Worm (Caenorhabditis elegans) whole organism, L2 larva: ENCODE measurements around the gene T07A5.1.

Experiments
- C34F6.9 ChIP-seq: fragments of 150-350 bp; optimal IDR thresholded peaks from 2 replicates; lab custom pipeline; 2014; ENCODE audit warnings: missing biosample characterization, missing genetic modification characterization
- F13H6.1 ChIP-seq: sonication (generic microtip); optimal IDR thresholded peaks from 2 replicates; lab custom pipeline; 2016; ENCODE audit warnings: missing genetic modification characterization, missing compliant biosample characterization
- R02D3.7 ChIP-seq: fragments of 150-350 bp; optimal IDR thresholded peaks from 2 replicates; lab custom pipeline; 2014; ENCODE audit warnings: missing biosample characterization, missing genetic modification characterization
- Y55F3AM.14 ChIP-seq: fragments of 200-800 bp; sonication (Bioruptor generic); optimal IDR thresholded peaks from 2 replicates; lab custom pipeline; 2018; ENCODE audit warnings: mild to moderate bottlenecking, missing genetic modification characterization, missing compliant biosample characterization
- ZK546.5 ChIP-seq: sonication (generic microtip); optimal IDR thresholded peaks from 2 replicates; lab custom pipeline; 2017; ENCODE audit warnings: missing biosample characterization, missing genetic modification characterization
- alr-1 ChIP-seq: fragments of 150-350 bp; optimal IDR thresholded peaks from 2 replicates; lab custom pipeline; 2014; ENCODE audit warnings: missing biosample characterization, missing genetic modification characterization
- aly-2 ChIP-seq: fragments of 150-350 bp; optimal IDR thresholded peaks from 2 replicates; lab custom pipeline; 2014; ENCODE audit warnings: missing biosample characterization, missing genetic modification characterization
- ama-1 ChIP-seq: fragments of 150-350 bp; optimal IDR thresholded peaks from 2 replicates; lab custom pipeline; 2018; ENCODE audit warnings: inconsistent platforms
- blmp-1 ChIP-seq: sonication (generic microtip); optimal IDR thresholded peaks from 2 replicates; lab custom pipeline; 2017; ENCODE audit warnings: missing genetic modification characterization, mild to moderate bottlenecking, missing compliant biosample characterization, antibody characterized with exemption, moderate library complexity; ENCODE audit not compliant: insufficient read depth
- ceh-16 ChIP-seq: fragments of 150-350 bp; optimal IDR thresholded peaks from 2 replicates; lab custom pipeline; 2014; ENCODE audit warnings: missing biosample characterization, missing genetic modification characterization
- ceh-82 ChIP-seq: fragments of 150-350 bp; optimal IDR thresholded peaks from 2 replicates; lab custom pipeline; 2014; ENCODE audit warnings: missing biosample characterization, missing genetic modification characterization
- dmd-4 ChIP-seq: sonication (generic microtip); optimal IDR thresholded peaks from 2 replicates; lab custom pipeline; 2017; ENCODE audit warnings: missing biosample characterization, missing genetic modification characterization
- egl-27 ChIP-seq: sonication (generic microtip); optimal IDR thresholded peaks from 3 replicates; lab custom pipeline; 2017; ENCODE audit warnings: missing biosample characterization, missing genetic modification reagents, missing genetic modification characterization
- elt-1 ChIP-seq: fragments of 150-350 bp; optimal IDR thresholded peaks from 2 replicates; lab custom pipeline; 2014; ENCODE audit warnings: missing biosample characterization, missing genetic modification characterization
- elt-3 ChIP-seq: sonication (generic microtip); optimal IDR thresholded peaks from 2 replicates; lab custom pipeline; 2017; ENCODE audit warnings: missing biosample characterization, missing genetic modification characterization
- fos-1 ChIP-seq: fragments of 150-350 bp; optimal IDR thresholded peaks from 2 replicates; lab custom pipeline; 2014; ENCODE audit warnings: missing biosample characterization, missing genetic modification characterization
- gmeb-1 ChIP-seq: fragments of 150-350 bp; optimal IDR thresholded peaks from 2 replicates; lab custom pipeline; 2014; ENCODE audit warnings: missing biosample characterization, missing genetic modification characterization
- lin-13 ChIP-seq: fragments of 150-350 bp; optimal IDR thresholded peaks from 2 replicates; lab custom pipeline; 2014; ENCODE audit warnings: missing biosample characterization, missing genetic modification reagents, missing genetic modification characterization
- lin-39 ChIP-seq: fragments of 150-350 bp; optimal IDR thresholded peaks from 2 replicates; lab custom pipeline; 2014; ENCODE audit warnings: missing biosample characterization, missing genetic modification reagents, missing genetic modification characterization
- lsy-2 ChIP-seq, 2 experiments: fragments of 150-350 bp in 1 of 2; sonication (generic microtip) in 1 of 2; optimal IDR thresholded peaks; 2 replicates each; lab custom pipeline; 2014 to 2017; ENCODE audit warnings: missing biosample characterization in 2 of 2, missing genetic modification characterization in 2 of 2
- mab-5 ChIP-seq: fragments of 150-350 bp; optimal IDR thresholded peaks from 2 replicates; lab custom pipeline; 2014; ENCODE audit warnings: missing biosample characterization, missing genetic modification characterization
- mbf-1 ChIP-seq: sonication (generic microtip); optimal IDR thresholded peaks from 2 replicates; lab custom pipeline; 2017; ENCODE audit warnings: missing biosample characterization, missing genetic modification characterization
- mdl-1 ChIP-seq, 2 experiments: fragments of 150-350 bp in 1 of 2; sonication (generic microtip) in 1 of 2; optimal IDR thresholded peaks; 2 replicates each; lab custom pipeline; 2017; ENCODE audit warnings: missing biosample characterization in 2 of 2, missing genetic modification characterization in 2 of 2
- nhr-11 ChIP-seq: fragments of 150-350 bp; optimal IDR thresholded peaks from 2 replicates; lab custom pipeline; 2014; ENCODE audit warnings: missing biosample characterization, missing genetic modification characterization
- nhr-129 ChIP-seq: fragments of 150-350 bp; optimal IDR thresholded peaks from 2 replicates; lab custom pipeline; 2014; ENCODE audit warnings: missing biosample characterization, missing genetic modification characterization
- nhr-21 ChIP-seq: fragments of 150-350 bp; optimal IDR thresholded peaks from 2 replicates; lab custom pipeline; 2014; ENCODE audit warnings: missing biosample characterization, missing genetic modification characterization
- nhr-23 ChIP-seq: fragments of 150-350 bp; optimal IDR thresholded peaks from 2 replicates; lab custom pipeline; 2014; ENCODE audit warnings: missing biosample characterization, missing genetic modification reagents, missing genetic modification characterization
- nhr-237 ChIP-seq: fragments of 150-350 bp; optimal IDR thresholded peaks from 2 replicates; lab custom pipeline; 2014; ENCODE audit warnings: missing biosample characterization, missing genetic modification characterization
- nhr-25 ChIP-seq: fragments of 150-350 bp; sonication (generic microtip); optimal IDR thresholded peaks from 3 replicates; lab custom pipeline; 2014; ENCODE audit warnings: missing biosample characterization, missing genetic modification characterization
- nhr-6 ChIP-seq: fragments of 150-350 bp; optimal IDR thresholded peaks from 2 replicates; lab custom pipeline; 2014; ENCODE audit warnings: missing biosample characterization, missing genetic modification characterization
- nhr-77 ChIP-seq: fragments of 150-350 bp; optimal IDR thresholded peaks from 2 replicates; lab custom pipeline; 2014; ENCODE audit warnings: missing biosample characterization, missing genetic modification characterization
- peb-1 ChIP-seq: fragments of 150-350 bp; optimal IDR thresholded peaks from 2 replicates; lab custom pipeline; 2014; ENCODE audit warnings: missing biosample characterization, missing genetic modification characterization
- sem-4 ChIP-seq: fragments of 150-350 bp; optimal IDR thresholded peaks from 2 replicates; lab custom pipeline; 2014; ENCODE audit warnings: missing biosample characterization, missing genetic modification reagents, missing genetic modification characterization
- skn-1 ChIP-seq: sonication (generic microtip); optimal IDR thresholded peaks from 2 replicates; lab custom pipeline; 2017; ENCODE audit warnings: missing biosample characterization, missing genetic modification characterization
- sma-3 ChIP-seq: sonication (generic microtip); optimal IDR thresholded peaks from 2 replicates; lab custom pipeline; 2016; ENCODE audit warnings: missing genetic modification reagents, missing genetic modification characterization, missing compliant biosample characterization
- sma-9 ChIP-seq, 2 experiments: fragments of 150-350 bp in 1 of 2; sonication (generic microtip) in 1 of 2; optimal IDR thresholded peaks; 2 replicates each; lab custom pipeline; 2014 to 2016; ENCODE audit warnings: missing genetic modification characterization in 2 of 2, mild to moderate bottlenecking in 1 of 2, missing biosample characterization in 1 of 2, missing compliant biosample characterization in 1 of 2, missing genetic modification reagents in 1 of 2, moderate library complexity in 1 of 2
- snpc-4 ChIP-seq: fragments of 150-350 bp; optimal IDR thresholded peaks from 2 replicates; lab custom pipeline; 2014; ENCODE audit warnings: missing biosample characterization, missing genetic modification characterization
- unc-39 ChIP-seq: fragments of 150-350 bp; optimal IDR thresholded peaks from 2 replicates; lab custom pipeline; 2014; ENCODE audit warnings: missing biosample characterization, missing genetic modification characterization
- unc-55 ChIP-seq: fragments of 150-350 bp; sonication (generic microtip); optimal IDR thresholded peaks from 3 replicates; lab custom pipeline; 2014; ENCODE audit warnings: missing biosample characterization, missing genetic modification reagents, missing genetic modification characterization
- unc-62 ChIP-seq: fragments of 150-350 bp; optimal IDR thresholded peaks from 2 replicates; lab custom pipeline; 2014; ENCODE audit warnings: missing biosample characterization, missing genetic modification reagents, missing genetic modification characterization
- zag-1 ChIP-seq: fragments of 150-350 bp; optimal IDR thresholded peaks from 2 replicates; lab custom pipeline; 2014; ENCODE audit warnings: missing biosample characterization, missing genetic modification characterization
- ztf-11 ChIP-seq: sonication (generic microtip); optimal IDR thresholded peaks from 2 replicates; lab custom pipeline; 2017; ENCODE audit warnings: missing biosample characterization, missing genetic modification characterization
- ztf-4 ChIP-seq: fragments of 150-350 bp; optimal IDR thresholded peaks from 2 replicates; lab custom pipeline; 2014; ENCODE audit warnings: missing biosample characterization, missing genetic modification characterization

T07A5.1 gene

DNA sequence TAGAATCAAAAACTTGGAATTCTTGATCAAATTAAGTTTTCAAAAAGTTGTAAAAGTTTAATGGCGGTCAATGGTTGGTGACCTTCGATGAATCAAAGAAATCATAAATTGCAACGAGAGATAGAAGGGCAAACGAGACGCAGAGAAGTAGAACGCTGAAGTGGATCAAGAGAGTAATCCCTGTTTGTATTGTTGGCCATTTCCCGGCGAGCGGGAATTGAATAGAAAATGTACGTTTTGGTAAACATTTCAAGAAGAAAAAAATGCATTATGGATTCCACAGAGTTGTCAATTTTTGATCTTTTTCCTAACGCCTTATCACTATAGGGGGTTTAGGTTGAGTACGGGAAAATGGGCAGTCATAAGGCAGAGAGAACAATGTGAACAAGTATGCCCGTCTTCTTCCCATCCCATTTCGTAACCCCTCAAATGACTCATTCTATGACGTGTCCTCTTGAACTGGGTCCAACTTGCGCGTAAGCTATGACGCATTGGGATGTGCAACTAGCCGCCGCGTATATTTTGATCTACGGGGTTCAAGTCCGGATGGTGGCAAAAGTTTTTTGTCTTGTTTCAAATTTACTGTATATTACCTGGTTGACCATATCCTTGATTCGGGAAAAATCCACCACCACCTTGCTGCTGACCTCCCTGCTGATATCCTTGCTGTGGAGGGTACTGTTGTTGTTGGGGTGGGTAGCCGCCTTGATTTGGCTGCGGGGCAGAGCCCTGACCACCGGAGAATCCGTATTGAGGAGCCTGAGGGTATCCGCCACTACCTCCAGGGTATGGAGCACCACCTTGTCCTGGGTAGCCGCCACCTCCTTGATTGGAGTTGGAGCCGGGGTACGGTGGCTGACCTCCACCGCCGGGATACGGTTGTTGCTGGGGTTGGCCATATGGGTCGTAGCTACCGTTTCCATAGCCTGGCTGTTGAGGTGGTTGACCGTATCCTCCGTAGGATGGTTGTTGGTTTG lies 22.9 kb upstream of the T07A5.1 start:
- TF ChIP-seq nhr-129 (tag; lab: Kevin White, UChicago) (peak; percentile 10), ztf-11 (tag; lab: Kevin White, UChicago) (no peak), blmp-1 (no peak), R02D3.7 (tag; lab: Kevin White, UChicago) (no peak), nhr-25 (tag; lab: Kevin White, UChicago) (peak; percentile 27), fos-1 (tag; lab: Kevin White, UChicago) (peak; percentile 38), alr-1 (no peak), sma-3 (peak; percentile 0), ZK546.5 (tag; lab: Kevin White, UChicago) (no peak), mbf-1 (no peak), ceh-16 (tag; lab: Kevin White, UChicago) (no peak), nhr-11 (no peak), Y55F3AM.14 (GFP tag; lab: Kevin White, UChicago) (no peak), elt-3 (no peak), ama-1 (lab: Kevin White, UChicago) (peak; percentile 31), nhr-6 (tag; lab: Kevin White, UChicago) (peak; percentile 1)

- TF ChIP-seq unc-62 (no peak), unc-55 (no peak), nhr-21 (tag; lab: Kevin White, UChicago) (no peak), gmeb-1 (tag; lab: Kevin White, UChicago) (no peak), nhr-23 (no peak), unc-39 (tag; lab: Kevin White, UChicago) (no peak), R02D3.7 (tag; lab: Kevin White, UChicago) (no peak), lin-39 (no peak), fos-1 (tag; lab: Kevin White, UChicago) (no peak)
These were observed 20.3 kb upstream of the T07A5.1 start for ce11 chrIII:10326327-10326726.

DNA sequence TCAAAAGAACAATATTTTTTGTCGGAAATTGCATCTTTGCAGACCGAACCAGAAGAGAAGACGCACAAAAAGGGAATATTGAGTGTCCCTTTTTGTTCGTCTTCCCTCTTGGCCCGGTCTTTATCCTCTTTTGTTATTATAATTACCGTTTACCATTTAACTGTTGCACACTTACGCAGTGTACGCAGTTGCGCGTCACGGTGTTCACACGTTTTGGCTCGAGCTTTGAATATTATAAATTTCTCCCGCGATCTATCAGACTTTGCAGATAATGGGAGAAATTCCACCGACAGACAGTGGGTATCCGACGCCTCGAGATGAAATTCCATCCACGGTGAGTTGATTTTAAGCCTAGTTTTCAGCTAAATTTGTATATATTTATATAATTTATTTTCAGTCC lies 14.8 kb upstream of the T07A5.1 start, which contains the start of gene sas-7:
TSS of gene sas-7 (plus strand) at position 232 of the 400 bp plus-strand sequence.
- TF ChIP-seq lsy-2 (tag; optimal IDR thresholded peaks at IDR 0.05; lab: Kevin White, UChicago) (no peak), unc-55 (peak; percentile 5)

ce11 chrIII:10318755-10319154 lies 12.8 kb upstream of the T07A5.1 start, which contains the start of gene unc-69:
unc-69 (plus strand) TSS chrIII:10318939.
- TF ChIP-seq nhr-77 (tag; lab: Kevin White, UChicago): no peak
- TF ChIP-seq zag-1: peak; percentile 66
- no peak for TF ChIP-seq elt-3
- TF ChIP-seq nhr-237: no peak
- TF ChIP-seq egl-27 (tag; lab: Kevin White, UChicago): no peak
- TF ChIP-seq R02D3.7 (tag; lab: Kevin White, UChicago): no peak
- no peak for TF ChIP-seq skn-1 (tag; lab: Kevin White, UChicago)
- no peak for TF ChIP-seq nhr-25 (tag; lab: Kevin White, UChicago)
- TF ChIP-seq mab-5 (tag; lab: Kevin White, UChicago): peak; percentile 50
- no peak for TF ChIP-seq dmd-4
- no peak for TF ChIP-seq ZK546.5 (tag; lab: Kevin White, UChicago)
- TF ChIP-seq elt-1 (tag; lab: Kevin White, UChicago): no peak
- peak; percentile 35 for TF ChIP-seq fos-1 (tag; lab: Kevin White, UChicago)
- TF ChIP-seq ama-1 (lab: Kevin White, UChicago): no peak
- peak; percentile 86 for TF ChIP-seq C34F6.9 (tag; lab: Kevin White, UChicago)
- no peak for TF ChIP-seq ceh-82
- TF ChIP-seq peb-1 (tag; lab: Kevin White, UChicago): no peak
- no peak for TF ChIP-seq sma-9 (GFP tag; optimal IDR thresholded peaks at IDR 0.05; lab: Kevin White, UChicago)
- no peak for TF ChIP-seq sma-9 (tag; optimal IDR thresholded peaks at IDR 0.05; lab: Kevin White, UChicago)
- TF ChIP-seq lin-13 (GFP tag; lab: Kevin White, UChicago): peak; percentile 60
- TF ChIP-seq ztf-4 (tag; lab: Kevin White, UChicago): no peak
- no peak for TF ChIP-seq nhr-6 (tag; lab: Kevin White, UChicago)
- TF ChIP-seq nhr-21 (tag; lab: Kevin White, UChicago): peak; percentile 4
- TF ChIP-seq nhr-11: no peak
- TF ChIP-seq blmp-1: no peak
- TF ChIP-seq F13H6.1: peak; percentile 35
- peak; percentile 88 for TF ChIP-seq unc-55
- no peak for TF ChIP-seq unc-62
- TF ChIP-seq Y55F3AM.14 (GFP tag; lab: Kevin White, UChicago): no peak
- TF ChIP-seq snpc-4 (tag; lab: Kevin White, UChicago): no peak
- no peak for TF ChIP-seq nhr-23
- no peak for TF ChIP-seq ceh-16 (tag; lab: Kevin White, UChicago)
- TF ChIP-seq sem-4 (tag; lab: Kevin White, UChicago): peak; percentile 19
- TF ChIP-seq alr-1: no peak
- peak in 1 of 2 experiments; percentile 84 for TF ChIP-seq lsy-2 (tag; optimal IDR thresholded peaks at IDR 0.05; lab: Kevin White, UChicago)
- TF ChIP-seq gmeb-1 (tag; lab: Kevin White, UChicago): peak; percentile 16
- TF ChIP-seq mdl-1 (tag; optimal IDR thresholded peaks at IDR 0.05; lab: Kevin White, UChicago): no peak
- no peak for TF ChIP-seq aly-2
- no peak for TF ChIP-seq mbf-1
